Fruit fly (Drosophila melanogaster) whole organism, embryonic: ENCODE measurements around the gene sro.

Source experiments
- Abd-B ChIP-seq: fragments of 200-800 bp; sonication (Bioruptor generic); optimal IDR thresholded peaks from 2 replicates; lab custom pipeline; 2018; ENCODE audit warnings: missing biosample characterization, mild to moderate bottlenecking, missing genetic modification characterization, moderate library complexity
- Atf-2 ChIP-seq: fragments of 200-800 bp; sonication (Bioruptor generic); optimal IDR thresholded peaks from 2 replicates; lab custom pipeline; 2016; ENCODE audit warnings: missing biosample characterization, missing genetic modification characterization
- Atf3 ChIP-seq: fragments of 200-800 bp; sonication (Bioruptor generic); optimal IDR thresholded peaks from 3 replicates; lab custom pipeline; 2016; ENCODE audit warnings: missing biosample characterization, missing genetic modification characterization
- Bgb ChIP-seq: fragments of 200-800 bp; sonication (Bioruptor generic); IDR thresholded peaks from 2 replicates; pipeline ENCODE4 v1.3.6; 2022; ENCODE audit warnings: missing biosample characterization, missing genetic modification characterization; ENCODE audit not compliant: partially characterized antibody
- C15 ChIP-seq: fragments of 200-800 bp; sonication (Bioruptor generic); IDR thresholded peaks from 3 replicates; pipeline ENCODE4 v1.3.6; 2022; ENCODE audit warnings: missing biosample characterization, missing genetic modification characterization
- CG10147 ChIP-seq: fragments of 200-800 bp; sonication (Bioruptor generic); optimal IDR thresholded peaks from 2 replicates; lab custom pipeline; 2019; ENCODE audit warnings: missing biosample characterization, mild to moderate bottlenecking, missing genetic modification characterization, moderate library complexity
- CG10654 ChIP-seq: fragments of 200-800 bp; sonication (Bioruptor generic); optimal IDR thresholded peaks from 2 replicates; lab custom pipeline; 2016; ENCODE audit warnings: missing biosample characterization, missing genetic modification characterization
- CG14441 ChIP-seq: fragments of 200-800 bp; sonication (Bioruptor generic); IDR thresholded peaks from 2 replicates; pipeline ENCODE4 v1.3.6; 2022; ENCODE audit warnings: missing biosample characterization, missing genetic modification characterization
- CG14860 ChIP-seq: fragments of 200-800 bp; sonication (Bioruptor generic); IDR thresholded peaks from 3 replicates; pipeline ENCODE4 v1.3.6; 2022; ENCODE audit warnings: missing biosample characterization, missing genetic modification characterization; ENCODE audit not compliant: partially characterized antibody
- CG15696 ChIP-seq: fragments of 200-800 bp; sonication (Bioruptor generic); optimal IDR thresholded peaks from 2 replicates; lab custom pipeline; 2019; ENCODE audit warnings: missing biosample characterization, mild to moderate bottlenecking, missing genetic modification characterization, moderate library complexity
- CG16779 ChIP-seq: fragments of 200-800 bp; sonication (Bioruptor generic); IDR thresholded peaks from 2 replicates; pipeline ENCODE4 v1.3.6; 2022; ENCODE audit warnings: missing biosample characterization, missing genetic modification characterization
- CG17359 ChIP-seq: fragments of 200-800 bp; sonication (Bioruptor generic); optimal IDR thresholded peaks from 3 replicates; lab custom pipeline; 2018; ENCODE audit warnings: missing biosample characterization, mild to moderate bottlenecking, missing genetic modification characterization, moderate library complexity
- CG2120 ChIP-seq: fragments of 200-800 bp; sonication (Bioruptor generic); optimal IDR thresholded peaks from 3 replicates; lab custom pipeline; 2016; ENCODE audit warnings: missing biosample characterization, missing genetic modification characterization
- CG2199 ChIP-seq: fragments of 200-800 bp; sonication (Bioruptor generic); IDR thresholded peaks from 3 replicates; pipeline ENCODE4 v1.3.6; 2022; ENCODE audit warnings: missing biosample characterization, missing genetic modification characterization
- CG30403 ChIP-seq: fragments of 200-800 bp; sonication (Bioruptor generic); optimal IDR thresholded peaks from 3 replicates; lab custom pipeline; 2016; ENCODE audit warnings: missing biosample characterization, missing genetic modification characterization
- CG34224 ChIP-seq: fragments of 200-800 bp; sonication (Bioruptor generic); IDR thresholded peaks from 3 replicates; pipeline ENCODE4 v1.3.6; 2022; ENCODE audit warnings: missing biosample characterization, missing genetic modification characterization; ENCODE audit not compliant: partially characterized antibody
- CG43689 ChIP-seq: fragments of 200-800 bp; sonication (Bioruptor generic); IDR thresholded peaks from 2 replicates; pipeline ENCODE4 v1.3.6; 2022; ENCODE audit warnings: missing biosample characterization, missing genetic modification characterization
- CG6854 ChIP-seq: fragments of 200-800 bp; sonication (Bioruptor generic); optimal IDR thresholded peaks from 3 replicates; lab custom pipeline; 2017; ENCODE audit warnings: missing biosample characterization, mild to moderate bottlenecking, missing genetic modification characterization
- CG7839 ChIP-seq: fragments of 200-800 bp; sonication (Bioruptor generic); optimal IDR thresholded peaks from 3 replicates; lab custom pipeline; 2018; ENCODE audit warnings: missing biosample characterization, mild to moderate bottlenecking, missing genetic modification characterization, moderate library complexity
- CG8944 ChIP-seq: fragments of 200-800 bp; sonication (Bioruptor generic); optimal IDR thresholded peaks from 3 replicates; lab custom pipeline; 2016; ENCODE audit warnings: missing biosample characterization, missing genetic modification characterization
- CG9215 ChIP-seq: fragments of 200-800 bp; sonication (Bioruptor generic); IDR thresholded peaks from 2 replicates; pipeline ENCODE4 v1.3.6; 2022; ENCODE audit warnings: missing biosample characterization, missing genetic modification characterization
- CG9609 ChIP-seq: fragments of 200-800 bp; sonication (Bioruptor generic); optimal IDR thresholded peaks from 3 replicates; lab custom pipeline; 2016; ENCODE audit warnings: missing biosample characterization, missing genetic modification characterization
- Camta ChIP-seq: fragments of 200-800 bp; sonication (Bioruptor generic); optimal IDR thresholded peaks from 2 replicates; lab custom pipeline; 2016; ENCODE audit warnings: missing biosample characterization, missing genetic modification characterization
- CkIIα-i1 ChIP-seq: fragments of 200-800 bp; sonication (Bioruptor generic); IDR thresholded peaks from 2 replicates; pipeline ENCODE4 v1.3.6; 2022; ENCODE audit warnings: missing biosample characterization, missing genetic modification characterization
- D ChIP-seq, 2 experiments: fragments of 200-800 bp in 1 of 2; fragments of >200 bp in 1 of 2; sonication (Bioruptor generic) in 1 of 2; optimal IDR thresholded peaks; 2 replicates in 1 of 2; 3 replicates in 1 of 2; lab custom pipeline; 2017; ENCODE audit warnings: mild to moderate bottlenecking in 1 of 2, missing biosample characterization in 1 of 2, missing genetic modification characterization in 1 of 2, missing genetic modification reagents in 1 of 2
- Doc3 ChIP-seq: fragments of 200-800 bp; sonication (Bioruptor generic); IDR thresholded peaks from 3 replicates; pipeline ENCODE4 v1.3.6; 2022; ENCODE audit warnings: missing biosample characterization, missing genetic modification characterization; ENCODE audit not compliant: partially characterized antibody
- Ets65A ChIP-seq: fragments of 200-800 bp; sonication (Bioruptor generic); peaks from one replicate; lab custom pipeline; 2016; ENCODE audit warnings: missing biosample characterization, missing genetic modification characterization
- Ets97D ChIP-seq: fragments of 200-800 bp; sonication (Bioruptor generic); optimal IDR thresholded peaks from 3 replicates; lab custom pipeline; 2016; ENCODE audit warnings: missing biosample characterization, missing genetic modification characterization
- Fer2 ChIP-seq: fragments of 200-800 bp; sonication (Bioruptor generic); optimal IDR thresholded peaks from 2 replicates; lab custom pipeline; 2018; ENCODE audit warnings: missing biosample characterization, mild to moderate bottlenecking, missing genetic modification characterization, moderate library complexity
- Fer3 ChIP-seq: fragments of 200-800 bp; sonication (Bioruptor generic); optimal IDR thresholded peaks from 2 replicates; lab custom pipeline; 2018; ENCODE audit warnings: missing biosample characterization, mild to moderate bottlenecking, missing genetic modification characterization, moderate library complexity
- Hmr ChIP-seq: fragments of 200-800 bp; sonication (Bioruptor generic); optimal IDR thresholded peaks from 3 replicates; lab custom pipeline; 2017; ENCODE audit warnings: mild to moderate bottlenecking, missing biosample characterization, missing genetic modification reagents, missing genetic modification characterization
- Hr3 ChIP-seq: fragments of 200-800 bp; sonication (Bioruptor generic); optimal IDR thresholded peaks from 3 replicates; lab custom pipeline; 2016; ENCODE audit warnings: missing biosample characterization, missing genetic modification characterization
- MESR4 ChIP-seq: fragments of 200-800 bp; sonication (Bioruptor generic); optimal IDR thresholded peaks from 2 replicates; lab custom pipeline; 2018; ENCODE audit warnings: missing biosample characterization, mild to moderate bottlenecking, missing genetic modification characterization, moderate library complexity
- MTF-1 ChIP-seq: fragments of 200-800 bp; sonication (Bioruptor generic); optimal IDR thresholded peaks from 2 replicates; lab custom pipeline; 2018; ENCODE audit warnings: missing biosample characterization, mild to moderate bottlenecking, missing genetic modification characterization, borderline replicate concordance
- Med ChIP-seq: fragments of 200-800 bp; sonication (Bioruptor generic); peaks from one replicate; lab custom pipeline; 2016; ENCODE audit warnings: missing biosample characterization, missing genetic modification characterization, mild to moderate bottlenecking, inconsistent platforms, moderate library complexity
- Myb ChIP-seq: fragments of 200-800 bp; sonication (Bioruptor generic); optimal IDR thresholded peaks from 2 replicates; lab custom pipeline; 2016; ENCODE audit warnings: missing biosample characterization, missing genetic modification characterization
- Nf-YC ChIP-seq: fragments of 200-800 bp; optimal IDR thresholded peaks from 3 replicates; lab custom pipeline; 2019; ENCODE audit warnings: missing biosample characterization, mild to moderate bottlenecking, missing genetic modification characterization, moderate library complexity
- Poxn ChIP-seq: fragments of 200-800 bp; sonication (Bioruptor generic); IDR thresholded peaks from 2 replicates; pipeline ENCODE4 v1.3.6; 2022; ENCODE audit warnings: missing biosample characterization, missing genetic modification characterization
- Side ChIP-seq: fragments of 200-800 bp; sonication (Bioruptor generic); optimal IDR thresholded peaks from 2 replicates; lab custom pipeline; 2016; ENCODE audit warnings: missing biosample characterization, missing genetic modification characterization
- Ssrp ChIP-seq: fragments of 200-800 bp; sonication (Bioruptor generic); optimal IDR thresholded peaks from 2 replicates; lab custom pipeline; 2018; ENCODE audit warnings: missing biosample characterization, mild to moderate bottlenecking, missing genetic modification characterization, moderate library complexity
- ato ChIP-seq: fragments of 200-800 bp; sonication (Bioruptor generic); IDR thresholded peaks from 2 replicates; pipeline ENCODE4 v1.3.6; 2022; ENCODE audit warnings: missing biosample characterization, missing genetic modification characterization; ENCODE audit not compliant: partially characterized antibody
- croc ChIP-seq: fragments of 200-800 bp; sonication (Bioruptor generic); conservative IDR thresholded peaks from 3 replicates; pipeline ENCODE4 v1.3.6; 2022; ENCODE audit warnings: missing biosample characterization, missing genetic modification characterization
- dysf ChIP-seq: fragments of 200-800 bp; sonication (Bioruptor generic); IDR thresholded peaks from 3 replicates; pipeline ENCODE4 v1.3.6; 2022; ENCODE audit warnings: missing biosample characterization, missing genetic modification characterization
- fu2 ChIP-seq: fragments of 200-800 bp; sonication (Bioruptor generic); optimal IDR thresholded peaks from 2 replicates; lab custom pipeline; 2016; ENCODE audit warnings: missing biosample characterization, missing genetic modification characterization
- luna ChIP-seq: fragments of 200-800 bp; sonication (Bioruptor generic); optimal IDR thresholded peaks from 2 replicates; lab custom pipeline; 2016; ENCODE audit warnings: missing biosample characterization, missing genetic modification characterization
- prd ChIP-seq, 3 experiments: fragments of >200 bp in 2 of 3; fragments of 200-800 bp in 1 of 3; sonication (Bioruptor generic) in 1 of 3; optimal IDR thresholded peaks in 2 of 3; IDR thresholded peaks in 1 of 3; 2 replicates in 2 of 3; 3 replicates in 1 of 3; pipeline versions ENCODE4 v1.3.6 to Lab custom; 2017 to 2022; ENCODE audit warnings: missing biosample characterization in 1 of 3, missing genetic modification characterization in 1 of 3
- ssp ChIP-seq: fragments of 200-800 bp; sonication (Bioruptor generic); IDR thresholded peaks from 2 replicates; pipeline ENCODE4 v1.3.6; 2022; ENCODE audit warnings: missing biosample characterization, missing genetic modification characterization
- stc ChIP-seq: fragments of 200-800 bp; sonication (Bioruptor generic); IDR thresholded peaks from 2 replicates; pipeline ENCODE4 v1.3.6; 2022; ENCODE audit warnings: missing biosample characterization, missing genetic modification characterization
- tgo ChIP-seq: fragments of 200-800 bp; sonication (Bioruptor generic); IDR thresholded peaks from 3 replicates; pipeline ENCODE4 v1.3.6; 2022; ENCODE audit warnings: missing biosample characterization, missing genetic modification characterization
- tup ChIP-seq: fragments of 200-800 bp; sonication (Bioruptor generic); optimal IDR thresholded peaks from 2 replicates; lab custom pipeline; 2016; ENCODE audit warnings: missing biosample characterization, mild to moderate bottlenecking, missing genetic modification characterization, moderate library complexity

Gene sro

DNA sequence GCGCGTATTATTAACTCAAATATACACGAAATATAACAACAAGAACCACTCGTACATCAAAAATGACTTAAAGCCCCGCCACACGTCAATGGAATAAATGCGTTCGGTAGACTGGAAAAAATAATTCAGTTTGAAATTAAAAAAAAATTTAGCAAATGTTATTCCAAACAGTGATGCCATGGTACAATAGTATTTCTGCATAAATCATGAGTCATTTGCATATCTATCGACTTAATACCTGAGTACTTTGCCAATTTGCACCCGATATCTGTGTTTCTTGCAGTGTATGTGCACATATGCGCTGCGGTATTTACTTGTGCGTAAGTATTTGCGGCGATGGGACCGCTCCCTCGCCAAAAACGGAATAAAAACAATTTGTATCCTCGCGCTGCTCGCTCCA is 31.2 kb upstream of the sro start (continued):
- TF ChIP-seq Poxn (GFP tag; lab: Robert Waterston, UW), result no peak
- peak; percentile 2 for TF ChIP-seq CG2120
- no peak for TF ChIP-seq croc (GFP tag; lab: Robert Waterston, UW)
- peak; percentile 4 for TF ChIP-seq Ets97D (GFP tag; lab: Kevin White, UChicago)
- TF ChIP-seq CG2199 (GFP tag; lab: Robert Waterston, UW), result no peak
- TF ChIP-seq Abd-B, result no peak
- TF ChIP-seq MTF-1, result no peak
- TF ChIP-seq Atf3, result peak; percentile 14
- TF ChIP-seq CG17359 (tag; lab: Kevin White, UChicago), result peak; percentile 40
- no peak for TF ChIP-seq fu2 (GFP tag; lab: Kevin White, UChicago)
- no peak for TF ChIP-seq CG16779 (GFP tag; lab: Robert Waterston, UW)
- TF ChIP-seq Hr3 (GFP tag; lab: Kevin White, UChicago), result peak; percentile 6
- no peak for TF ChIP-seq CG14860 (GFP tag; lab: Robert Waterston, UW)
- no peak for TF ChIP-seq CG9215 (GFP tag; lab: Robert Waterston, UW)
- TF ChIP-seq Ssrp (tag; lab: Kevin White, UChicago), result peak; percentile 8
- no peak for TF ChIP-seq D (optimal IDR thresholded peaks at IDR 0.05; lab: Kevin White, UChicago)
- TF ChIP-seq D (GFP tag; optimal IDR thresholded peaks at IDR 0.05; lab: Kevin White, UChicago), result no peak
- TF ChIP-seq CG10147, result no peak
- no peak for TF ChIP-seq CG6854
- TF ChIP-seq CG30403, result peak; percentile 31
- 0 out of 2 replicates have a peak, but pooled peaks have one; percentile 21 for TF ChIP-seq CG14441
- TF ChIP-seq CkIIα-i1 (GFP tag; lab: Robert Waterston, UW), result no peak
- TF ChIP-seq MESR4, result no peak
- no peak for TF ChIP-seq CG15696 (tag; lab: Kevin White, UChicago)
- peak; percentile 32 for TF ChIP-seq CG9609 (GFP tag; lab: Kevin White, UChicago)
- no peak for TF ChIP-seq Hmr (GFP tag; lab: Kevin White, UChicago)
- TF ChIP-seq CG7839 (tag; lab: Kevin White, UChicago), result peak; percentile 35
- no peak for TF ChIP-seq Doc3 (GFP tag; lab: Robert Waterston, UW)
- TF ChIP-seq C15 (GFP tag; lab: Robert Waterston, UW), result 0 out of 3 replicates have a peak, but pooled peaks have one; percentile 40
- no peak for TF ChIP-seq Atf-2 (GFP tag; lab: Kevin White, UChicago)
- TF ChIP-seq Med (GFP tag; lab: Kevin White, UChicago), result peak; percentile 78
- TF ChIP-seq Fer3 (tag; lab: Kevin White, UChicago), result no peak
- TF ChIP-seq tgo (GFP tag; lab: Robert Waterston, UW), result peak; percentile 37; the same call in 1 of the 3 replicates
- TF ChIP-seq prd (optimal IDR thresholded peaks at IDR 0.05; lab: Kevin White, UChicago), result no peak
- peak; percentile 73 for TF ChIP-seq prd (GFP tag; IDR thresholded peaks at IDR 0.05; lab: Robert Waterston, UW)
- no peak for TF ChIP-seq Myb (GFP tag; lab: Kevin White, UChicago)
- peak; percentile 26; the same call in 1 of the 2 replicates for TF ChIP-seq stc (GFP tag; lab: Robert Waterston, UW)
- TF ChIP-seq Ets65A, result peak; percentile 1
- no peak for TF ChIP-seq Nf-YC
- 0 out of 2 replicates have a peak, but pooled peaks have one; percentile 18 for TF ChIP-seq CG43689
- no peak for TF ChIP-seq Fer2 (tag; lab: Kevin White, UChicago)
- TF ChIP-seq CG10654 (GFP tag; lab: Kevin White, UChicago), result peak; percentile 39
- peak; percentile 47; the same call in 2 of the 3 replicates for TF ChIP-seq dysf (GFP tag; lab: Robert Waterston, UW)
- no peak for TF ChIP-seq Bgb
- TF ChIP-seq ato (GFP tag; lab: Robert Waterston, UW), result no peak
- TF ChIP-seq CG34224, result no peak
- no peak for TF ChIP-seq tup (GFP tag; lab: Kevin White, UChicago)
- TF ChIP-seq ssp (GFP tag; lab: Robert Waterston, UW), result no peak
- peak; percentile 22 for TF ChIP-seq Side (GFP tag; lab: Kevin White, UChicago)
- no peak for TF ChIP-seq Camta (GFP tag; lab: Kevin White, UChicago)
- TF ChIP-seq luna, result no peak
- peak; percentile 24 for TF ChIP-seq CG8944 (GFP tag; lab: Kevin White, UChicago)
